Worm (Caenorhabditis elegans) whole organism, L1 larva: ENCODE results near the gene ssu-2.

Source experiments
- ceh-63 ChIP-seq: fragments of 200-800 bp; sonication (Bioruptor generic); optimal IDR thresholded peaks from 2 replicates; lab custom pipeline; 2018; ENCODE audit warnings: mild to moderate bottlenecking, missing genetic modification characterization, missing compliant biosample characterization
- dpl-1 ChIP-seq, 3 experiments: fragments of 150-350 bp in 2 of 3; sonication (generic microtip) in 1 of 3; optimal IDR thresholded peaks; 2 replicates each; lab custom pipeline; 2014 to 2017; ENCODE audit warnings: missing biosample characterization in 3 of 3, missing genetic modification characterization in 3 of 3, missing genetic modification reagents in 3 of 3
- dsc-1 ChIP-seq: sonication (generic microtip); optimal IDR thresholded peaks from 2 replicates; lab custom pipeline; 2016; ENCODE audit warnings: mild to moderate bottlenecking, missing genetic modification characterization, missing compliant biosample characterization
- fkh-10 ChIP-seq: sonication (generic microtip); optimal IDR thresholded peaks from 2 replicates; lab custom pipeline; 2017; ENCODE audit warnings: missing biosample characterization, missing genetic modification reagents, missing genetic modification characterization
- lsy-2 ChIP-seq, 2 experiments: fragments of 150-350 bp; optimal IDR thresholded peaks; 2 replicates each; lab custom pipeline; 2014; ENCODE audit warnings: missing biosample characterization in 2 of 2, missing genetic modification characterization in 2 of 2
- nhr-76 ChIP-seq: sonication (generic microtip); optimal IDR thresholded peaks from 2 replicates; lab custom pipeline; 2017; ENCODE audit warnings: missing biosample characterization, missing genetic modification characterization

DNA sequence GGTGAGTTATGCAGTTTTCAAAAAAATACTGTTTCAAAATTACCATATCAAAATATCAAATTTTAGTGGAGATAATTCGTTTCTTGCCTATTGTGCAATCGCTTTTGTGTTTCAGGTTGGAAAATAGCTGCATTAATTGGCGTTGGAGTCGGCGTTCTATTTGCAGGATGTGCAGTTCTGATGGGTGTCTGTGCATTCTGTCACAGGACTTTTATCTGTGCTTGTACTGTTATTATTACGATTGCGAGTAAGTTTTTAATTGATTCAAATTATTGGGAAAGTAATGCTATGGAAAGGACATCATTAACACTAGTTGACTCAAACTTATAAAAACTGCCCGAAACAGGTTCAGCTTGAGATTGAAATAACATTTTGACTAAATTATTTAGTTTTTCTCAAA, 33.8 kb downstream of the ssu-2 start:
- TF ChIP-seq nhr-76 (tag; lab: Kevin White, UChicago) = no peak
- no peak for TF ChIP-seq dsc-1 (tag; lab: Kevin White, UChicago)
- no peak for TF ChIP-seq fkh-10 (GFP tag; lab: Kevin White, UChicago)
- no peak for TF ChIP-seq ceh-63 (GFP tag; lab: Kevin White, UChicago)
- TF ChIP-seq dpl-1 (GFP tag; optimal IDR thresholded peaks at IDR 0.05; lab: Kevin White, UChicago) = no peak
- TF ChIP-seq lsy-2 (tag; optimal IDR thresholded peaks at IDR 0.05; lab: Kevin White, UChicago) = no peak
